Worm (Caenorhabditis elegans) whole organism, L4 larva: Measurements from ENCODE around the gene F47G3.4.

ENCODE experiments used
- ceh-82 ChIP-seq: sonication (generic microtip); optimal IDR thresholded peaks from 2 replicates; lab custom pipeline; 2017; ENCODE audit warnings: missing biosample characterization, missing genetic modification characterization
- dpl-1 ChIP-seq: fragments of 150-350 bp; optimal IDR thresholded peaks from 2 replicates; lab custom pipeline; 2014; ENCODE audit warnings: missing biosample characterization, missing genetic modification reagents, missing genetic modification characterization
- duxl-1 ChIP-seq: sonication (generic microtip); optimal IDR thresholded peaks from 2 replicates; lab custom pipeline; 2016; ENCODE audit warnings: mild to moderate bottlenecking, missing genetic modification characterization, moderate library complexity, missing compliant biosample characterization; ENCODE audit not compliant: poor library complexity
- hlh-30 ChIP-seq: sonication (generic microtip); optimal IDR thresholded peaks from 2 replicates; lab custom pipeline; 2017; ENCODE audit warnings: antibody characterized with exemption, mild to moderate bottlenecking, missing genetic modification characterization, missing compliant biosample characterization; ENCODE audit not compliant: insufficient read depth
- hmg-1.1 ChIP-seq: fragments of 200-800 bp; sonication (Bioruptor generic); IDR thresholded peaks from 2 replicates; pipeline ENCODE4 v1.3.6; 2022; ENCODE audit warnings: missing genetic modification reagents, missing genetic modification characterization, missing compliant biosample characterization
- lin-39 ChIP-seq: fragments of 150-350 bp; optimal IDR thresholded peaks from 2 replicates; lab custom pipeline; 2014; ENCODE audit warnings: missing biosample characterization, missing genetic modification reagents, missing genetic modification characterization
- mdl-1 ChIP-seq, 2 experiments: fragments of 150-350 bp in 1 of 2; sonication (generic microtip) in 1 of 2; optimal IDR thresholded peaks; 2 replicates each; lab custom pipeline; 2014 to 2017; ENCODE audit warnings: missing biosample characterization in 2 of 2, missing genetic modification characterization in 2 of 2
- mep-1 ChIP-seq: fragments of 150-350 bp; sonication (generic microtip); optimal IDR thresholded peaks from 3 replicates; lab custom pipeline; 2014; ENCODE audit warnings: missing biosample characterization, missing genetic modification characterization
- nhr-111 ChIP-seq: fragments of 200-800 bp; sonication (Bioruptor generic); optimal IDR thresholded peaks from 2 replicates; lab custom pipeline; 2018; ENCODE audit warnings: mild to moderate bottlenecking, missing genetic modification characterization, missing compliant biosample characterization
- nhr-237 ChIP-seq: sonication (generic microtip); optimal IDR thresholded peaks from 2 replicates; lab custom pipeline; 2017; ENCODE audit warnings: missing biosample characterization, missing genetic modification characterization
- nhr-25 ChIP-seq: sonication (generic microtip); optimal IDR thresholded peaks from 2 replicates; lab custom pipeline; 2017; ENCODE audit warnings: missing genetic modification characterization, mild to moderate bottlenecking, missing compliant biosample characterization, antibody characterized with exemption, moderate library complexity, borderline replicate concordance; ENCODE audit not compliant: insufficient read depth
- unc-130 ChIP-seq: sonication (generic microtip); optimal IDR thresholded peaks from 2 replicates; lab custom pipeline; 2016; ENCODE audit warnings: missing genetic modification reagents, missing genetic modification characterization, missing compliant biosample characterization
- zag-1 ChIP-seq: fragments of 150-350 bp; optimal IDR thresholded peaks from 2 replicates; lab custom pipeline; 2014; ENCODE audit warnings: missing biosample characterization, missing genetic modification characterization

DNA sequence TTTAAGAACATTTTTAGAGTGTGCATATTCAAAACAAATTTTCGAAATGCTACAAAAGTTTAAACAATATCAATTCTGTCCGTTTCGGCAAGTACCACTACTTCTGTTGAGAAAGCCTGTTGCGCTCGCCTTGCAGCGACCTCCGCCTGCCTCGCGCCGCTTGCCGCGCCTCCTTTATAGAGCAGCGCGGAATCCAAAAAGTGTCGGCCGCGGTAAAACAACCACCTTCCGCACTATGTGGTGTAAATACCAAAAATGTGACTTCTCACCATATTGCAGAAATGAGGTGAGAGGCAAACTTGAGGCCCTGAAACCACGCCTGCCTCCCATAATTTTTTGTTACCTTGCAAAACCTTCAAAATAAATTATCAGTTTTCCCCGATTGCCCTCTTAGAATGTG lies 28.5 kb upstream of the F47G3.4 start:
- no peak for TF ChIP-seq nhr-111 (GFP tag; lab: Kevin White, UChicago)
- no peak for TF ChIP-seq lin-39
- TF ChIP-seq mdl-1 (tag; optimal IDR thresholded peaks at IDR 0.05; lab: Kevin White, UChicago): no peak
- TF ChIP-seq nhr-237: no peak
- TF ChIP-seq nhr-25 (tag; lab: Kevin White, UChicago): no peak
- no peak for TF ChIP-seq unc-130 (GFP tag; lab: Kevin White, UChicago)
- TF ChIP-seq hmg-1.1: no peak
- TF ChIP-seq ceh-82 (tag; lab: Kevin White, UChicago): no peak
- no peak for TF ChIP-seq zag-1 (tag; lab: Kevin White, UChicago)
- no peak for TF ChIP-seq mep-1 (tag; lab: Kevin White, UChicago)
- no peak for TF ChIP-seq hlh-30
- no peak for TF ChIP-seq duxl-1 (tag; lab: Kevin White, UChicago)
- TF ChIP-seq dpl-1 (GFP tag; lab: Kevin White, UChicago): no peak
